Worm (Caenorhabditis elegans): ENCODE measurements around the gene C27D6.3.

DNA sequence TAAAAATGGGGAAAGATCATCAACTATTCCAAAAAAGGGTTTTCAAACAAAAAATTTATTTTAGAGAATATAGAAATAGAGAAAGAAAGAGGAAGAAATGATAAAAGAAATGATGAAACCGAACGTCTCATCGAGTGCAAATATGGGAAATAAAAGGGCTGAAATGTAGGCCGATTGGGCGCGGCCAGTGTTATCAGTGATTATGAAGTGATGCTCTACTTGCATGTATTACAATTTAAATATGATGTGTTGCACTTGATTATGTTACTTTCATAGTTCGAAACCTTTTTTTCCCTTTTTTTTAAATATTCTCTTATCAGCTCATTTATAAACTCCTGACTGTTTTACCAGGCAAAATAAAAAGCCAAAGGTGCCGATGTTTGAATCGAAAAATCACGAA lies 17.5 kb upstream of the C27D6.3 start:
- TF ChIP-seq med-1 (GFP tag; optimal IDR thresholded peaks at IDR 0.05; ENCODE audit: insufficient read depth), result no peak
- no peak for TF ChIP-seq flt-1 (GFP tag; IDR thresholded peaks at IDR 0.05)
- TF ChIP-seq ref-1 (GFP tag; conservative IDR thresholded peaks at IDR 0.05), result no peak
- no peak for TF ChIP-seq ztf-23 (GFP tag; IDR thresholded peaks at IDR 0.05)
- no peak for TF ChIP-seq klf-2 (GFP tag; conservative IDR thresholded peaks at IDR 0.05)
- no peak for TF ChIP-seq tab-1 (GFP tag; IDR thresholded peaks at IDR 0.05)

All from whole organism, midembryonic.